Worm (Caenorhabditis elegans) whole organism, mixed stage, embryonic: ENCODE results near the gene vgln-1.

ENCODE experiments used
- M03D4.4 ChIP-seq: sonication (generic microtip); optimal IDR thresholded peaks from 2 replicates; lab custom pipeline; 2017; ENCODE audit warnings: mild to moderate bottlenecking, missing genetic modification characterization, missing compliant biosample characterization
- bed-3 ChIP-seq: fragments of 200-800 bp; sonication (Bioruptor generic); optimal IDR thresholded peaks from 3 replicates; lab custom pipeline; 2018; ENCODE audit warnings: mild to moderate bottlenecking, missing genetic modification characterization, moderate library complexity, missing compliant biosample characterization
- blmp-1 ChIP-seq: fragments of 150-350 bp; optimal IDR thresholded peaks from 2 replicates; lab custom pipeline; 2014; ENCODE audit warnings: missing biosample characterization, missing genetic modification characterization
- ceh-39 ChIP-seq: fragments of 150-350 bp; optimal IDR thresholded peaks from 2 replicates; lab custom pipeline; 2014; ENCODE audit warnings: missing biosample characterization, missing genetic modification characterization
- ceh-83 ChIP-seq: fragments of 200-800 bp; sonication (Bioruptor generic); optimal IDR thresholded peaks from 2 replicates; lab custom pipeline; 2018; ENCODE audit warnings: mild to moderate bottlenecking, missing genetic modification characterization, missing compliant biosample characterization
- ces-1 ChIP-seq: fragments of 150-350 bp; optimal IDR thresholded peaks from 2 replicates; lab custom pipeline; 2014; ENCODE audit warnings: missing biosample characterization, missing genetic modification reagents, missing genetic modification characterization
- cnd-1 ChIP-seq: fragments of 200-800 bp; sonication (Bioruptor generic); optimal IDR thresholded peaks from 2 replicates; lab custom pipeline; 2018; ENCODE audit warnings: mild to moderate bottlenecking, missing genetic modification characterization, missing compliant biosample characterization
- drap-1 ChIP-seq: fragments of 200-800 bp; sonication (Bioruptor generic); optimal IDR thresholded peaks from 3 replicates; lab custom pipeline; 2018; ENCODE audit warnings: mild to moderate bottlenecking, missing genetic modification characterization, missing compliant biosample characterization
- elt-1 ChIP-seq: sonication (generic microtip); optimal IDR thresholded peaks from 2 replicates; lab custom pipeline; 2017; ENCODE audit warnings: missing genetic modification characterization, mild to moderate bottlenecking, missing compliant biosample characterization, antibody characterized with exemption, moderate library complexity, borderline replicate concordance; ENCODE audit not compliant: insufficient read depth
- elt-3 ChIP-seq: fragments of 150-350 bp; optimal IDR thresholded peaks from 2 replicates; lab custom pipeline; 2014; ENCODE audit warnings: missing biosample characterization, missing genetic modification characterization
- flh-1 ChIP-seq: fragments of 200-800 bp; sonication (Bioruptor generic); optimal IDR thresholded peaks from 2 replicates; lab custom pipeline; 2018; ENCODE audit warnings: mild to moderate bottlenecking, missing genetic modification characterization, moderate library complexity, missing compliant biosample characterization
- ham-2 ChIP-seq: fragments of 200-800 bp; sonication (Bioruptor generic); optimal IDR thresholded peaks from 2 replicates; lab custom pipeline; 2018; ENCODE audit warnings: mild to moderate bottlenecking, missing genetic modification characterization, missing compliant biosample characterization
- hlh-1 ChIP-seq: fragments of 150-350 bp; optimal IDR thresholded peaks from 2 replicates; lab custom pipeline; 2014; ENCODE audit warnings: missing biosample characterization, missing genetic modification reagents, missing genetic modification characterization
- lin-13 ChIP-seq: fragments of 150-350 bp; optimal IDR thresholded peaks from 2 replicates; lab custom pipeline; 2014; ENCODE audit warnings: missing biosample characterization, missing genetic modification characterization
- lin-32 ChIP-seq: fragments of 200-800 bp; sonication (Bioruptor generic); optimal IDR thresholded peaks from 2 replicates; lab custom pipeline; 2018; ENCODE audit warnings: mild to moderate bottlenecking, missing genetic modification characterization, missing compliant biosample characterization
- lsy-2 ChIP-seq: fragments of 150-350 bp; optimal IDR thresholded peaks from 2 replicates; lab custom pipeline; 2014; ENCODE audit warnings: missing biosample characterization, missing genetic modification characterization
- mab-5 ChIP-seq: fragments of 150-350 bp; optimal IDR thresholded peaks from 2 replicates; lab custom pipeline; 2014; ENCODE audit warnings: missing biosample characterization, missing genetic modification characterization
- mep-1 ChIP-seq: fragments of 150-350 bp; optimal IDR thresholded peaks from 2 replicates; lab custom pipeline; 2017; ENCODE audit warnings: missing biosample characterization, missing genetic modification reagents, missing genetic modification characterization, inconsistent platforms
- mls-2 ChIP-seq: sonication (generic microtip); optimal IDR thresholded peaks from 2 replicates; lab custom pipeline; 2016; ENCODE audit warnings: mild to moderate bottlenecking, missing genetic modification characterization, moderate library complexity, missing compliant biosample characterization
- nhr-2 ChIP-seq: fragments of 150-350 bp; optimal IDR thresholded peaks from 2 replicates; lab custom pipeline; 2014; ENCODE audit warnings: missing biosample characterization, missing genetic modification characterization
- nhr-237 ChIP-seq: fragments of 150-350 bp; optimal IDR thresholded peaks from 2 replicates; lab custom pipeline; 2014; ENCODE audit warnings: missing biosample characterization, missing genetic modification characterization
- nhr-28 ChIP-seq: fragments of 150-350 bp; optimal IDR thresholded peaks from 2 replicates; lab custom pipeline; 2014; ENCODE audit warnings: missing biosample characterization, missing genetic modification characterization
- nhr-76 ChIP-seq: sonication (generic microtip); optimal IDR thresholded peaks from 2 replicates; lab custom pipeline; 2017; ENCODE audit warnings: missing biosample characterization, missing genetic modification characterization
- pha-4 ChIP-seq: fragments of 150-350 bp; optimal IDR thresholded peaks from 2 replicates; lab custom pipeline; 2018; ENCODE audit warnings: missing biosample characterization, missing genetic modification reagents, missing genetic modification characterization
- sem-2 ChIP-seq: fragments of 200-800 bp; sonication (Bioruptor generic); optimal IDR thresholded peaks from 2 replicates; lab custom pipeline; 2018; ENCODE audit warnings: mild to moderate bottlenecking, missing genetic modification characterization, missing compliant biosample characterization
- snpc-4 ChIP-seq: fragments of 150-350 bp; optimal IDR thresholded peaks from 2 replicates; lab custom pipeline; 2014; ENCODE audit warnings: missing biosample characterization, missing genetic modification characterization
- sptf-1 ChIP-seq: sonication (generic microtip); optimal IDR thresholded peaks from 2 replicates; lab custom pipeline; 2017; ENCODE audit warnings: mild to moderate bottlenecking, missing genetic modification characterization, moderate library complexity, missing compliant biosample characterization
- tbx-8 ChIP-seq: fragments of 200-800 bp; sonication (Bioruptor generic); optimal IDR thresholded peaks from 2 replicates; lab custom pipeline; 2018; ENCODE audit warnings: mild to moderate bottlenecking, missing genetic modification characterization, moderate library complexity, missing compliant biosample characterization
- unc-120 ChIP-seq: sonication (generic microtip); optimal IDR thresholded peaks from 2 replicates; lab custom pipeline; 2017; ENCODE audit warnings: missing genetic modification characterization, missing compliant biosample characterization; ENCODE audit not compliant: poor library complexity, severe bottlenecking
- unc-39 ChIP-seq: fragments of 150-350 bp; optimal IDR thresholded peaks from 2 replicates; lab custom pipeline; 2014; ENCODE audit warnings: missing biosample characterization, missing genetic modification characterization
- unc-62 ChIP-seq: fragments of 150-350 bp; optimal IDR thresholded peaks from 2 replicates; lab custom pipeline; 2014; ENCODE audit warnings: missing biosample characterization, missing genetic modification reagents, missing genetic modification characterization
- zip-8 ChIP-seq: fragments of 150-350 bp; optimal IDR thresholded peaks from 2 replicates; lab custom pipeline; 2014; ENCODE audit warnings: missing biosample characterization, missing genetic modification characterization
- ztf-11 ChIP-seq: fragments of 150-350 bp; optimal IDR thresholded peaks from 2 replicates; lab custom pipeline; 2014; ENCODE audit warnings: missing biosample characterization, missing genetic modification characterization

vgln-1 gene

DNA sequence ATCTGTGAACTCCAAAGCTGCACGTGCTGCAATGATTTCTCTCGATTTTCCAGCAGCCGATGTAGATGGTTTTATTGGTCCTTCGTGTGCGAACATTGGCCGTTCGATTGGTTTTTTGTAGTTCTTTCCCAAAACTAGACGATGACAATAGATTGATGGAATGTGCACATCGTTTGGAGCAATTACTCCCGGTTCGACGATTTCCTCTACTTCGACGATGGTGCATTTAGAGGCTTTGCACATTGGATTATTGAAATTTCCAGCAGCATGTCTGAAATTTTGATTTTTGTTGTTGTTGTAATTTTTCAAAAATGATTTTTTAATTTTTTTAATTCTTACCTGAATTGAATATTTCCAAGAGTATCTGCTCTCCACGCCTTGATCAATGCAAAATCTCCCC, 44.8 kb upstream of the vgln-1 start:
- TF ChIP-seq mls-2 (tag; lab: Kevin White, UChicago) (no peak), M03D4.4 (tag; lab: Kevin White, UChicago) (no peak), cnd-1 (tag; lab: Kevin White, UChicago) (no peak), elt-3 (tag; lab: Kevin White, UChicago) (no peak), nhr-2 (tag; lab: Kevin White, UChicago) (no peak), ceh-39 (no peak), nhr-28 (no peak), zip-8 (tag; lab: Kevin White, UChicago) (no peak), unc-62 (GFP tag; lab: Kevin White, UChicago) (no peak), elt-1 (tag; lab: Kevin White, UChicago) (no peak), mab-5 (tag; lab: Kevin White, UChicago) (no peak), lin-32 (no peak), flh-1 (GFP tag; lab: Kevin White, UChicago) (no peak), hlh-1 (no peak), lin-13 (tag; lab: Kevin White, UChicago) (no peak), bed-3 (GFP tag; lab: Kevin White, UChicago) (no peak), ztf-11 (tag; lab: Kevin White, UChicago) (no peak), snpc-4 (no peak), ham-2 (GFP tag; lab: Kevin White, UChicago) (no peak), nhr-76 (tag; lab: Kevin White, UChicago) (no peak)
- TF ChIP-seq, all 35 proteins: peak for 0

DNA sequence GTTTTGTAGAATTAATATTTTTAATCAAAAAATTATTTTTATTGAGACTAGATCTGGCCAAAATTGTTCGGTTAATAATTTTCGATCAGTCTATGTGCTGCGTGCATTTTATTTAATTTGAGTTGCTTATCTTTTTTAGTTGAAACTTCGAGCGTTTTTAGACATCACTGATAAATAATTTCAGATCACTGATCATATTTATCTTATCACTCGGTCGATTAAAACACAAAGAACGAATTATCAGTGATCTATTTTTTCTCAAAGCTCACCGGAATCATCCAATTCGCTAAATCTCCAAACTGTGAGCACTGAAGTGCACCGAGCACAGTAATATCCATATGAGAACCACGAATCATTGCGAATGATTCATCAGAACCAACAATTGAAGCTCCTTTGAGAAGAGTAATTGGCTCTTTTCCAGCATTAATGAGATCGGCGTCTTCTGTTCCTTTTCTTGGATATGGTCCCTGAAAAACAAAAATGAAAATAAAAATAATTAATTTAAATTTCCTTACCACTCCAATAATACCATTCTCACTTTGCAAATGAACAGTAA, 44.2 kb upstream of the vgln-1 start:
- TF ChIP-seq zip-8 (tag; lab: Kevin White, UChicago) (no peak), mls-2 (tag; lab: Kevin White, UChicago) (no peak), lin-32 (no peak), lsy-2 (tag; lab: Kevin White, UChicago) (no peak)
- TF ChIP-seq, all 35 proteins: peak for 0

DNA sequence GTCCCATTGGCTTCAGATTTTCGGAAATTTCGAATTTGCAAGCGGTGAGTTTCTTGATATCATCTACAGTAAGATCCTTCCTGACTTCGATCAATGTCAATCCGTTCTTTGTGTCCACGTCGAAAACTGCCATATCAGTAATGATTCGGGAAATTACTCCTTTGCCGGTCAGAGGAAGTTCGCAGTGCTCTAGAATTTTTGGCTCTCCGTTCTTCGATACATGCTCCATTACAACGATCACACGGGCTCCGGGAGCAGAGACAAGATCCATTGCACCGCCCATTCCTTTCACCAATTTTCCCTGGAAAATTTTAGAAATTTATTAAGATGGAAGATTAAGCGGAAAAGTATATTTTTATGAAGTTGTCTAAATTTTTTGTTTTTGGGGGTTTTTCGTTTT, 43.7 kb upstream of the vgln-1 start:
- TF ChIP-seq tbx-8 (no peak), pha-4 (no peak), drap-1 (GFP tag; lab: Kevin White, UChicago) (no peak), bed-3 (GFP tag; lab: Kevin White, UChicago) (no peak), snpc-4 (no peak), elt-1 (tag; lab: Kevin White, UChicago) (no peak)
- TF ChIP-seq, all 35 proteins: peak for 0

DNA sequence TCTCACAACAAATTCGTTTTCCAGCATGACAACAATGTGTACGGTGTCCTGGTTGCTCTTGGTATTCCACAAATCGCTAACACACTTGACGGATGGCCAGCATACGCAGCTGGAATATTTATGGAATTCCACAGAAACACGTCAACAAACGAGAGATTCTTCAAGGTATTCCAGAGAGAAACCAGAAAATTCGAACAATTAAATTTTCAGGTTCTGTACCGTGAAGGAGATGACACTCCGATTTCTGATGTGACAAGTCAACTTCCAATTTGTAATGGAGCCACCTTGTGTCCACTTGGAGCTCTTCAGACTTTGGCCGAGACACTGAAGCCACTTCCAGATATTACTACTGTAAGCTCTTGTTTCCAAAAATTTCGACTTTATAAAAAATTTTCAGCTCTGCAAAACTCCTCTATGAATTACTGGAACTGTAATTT, 43.1 kb upstream of the vgln-1 start:
- TF ChIP-seq nhr-76 (tag; lab: Kevin White, UChicago) = no peak
- no peak for TF ChIP-seq unc-39
- no peak for TF ChIP-seq unc-120 (tag; lab: Kevin White, UChicago)
- TF ChIP-seq zip-8 (tag; lab: Kevin White, UChicago) = no peak
- no peak for TF ChIP-seq blmp-1 (tag; lab: Kevin White, UChicago)
- TF ChIP-seq lin-13 (tag; lab: Kevin White, UChicago) = no peak
- no peak for TF ChIP-seq cnd-1 (tag; lab: Kevin White, UChicago)
- TF ChIP-seq elt-3 (tag; lab: Kevin White, UChicago) = no peak
- no peak for TF ChIP-seq mep-1 (tag; lab: Kevin White, UChicago)
- TF ChIP-seq hlh-1 = no peak
- no peak for TF ChIP-seq ces-1 (GFP tag; lab: Kevin White, UChicago)
- no peak for TF ChIP-seq lsy-2 (tag; lab: Kevin White, UChicago)
- TF ChIP-seq nhr-2 (tag; lab: Kevin White, UChicago) = no peak
- TF ChIP-seq pha-4 = no peak
- TF ChIP-seq nhr-237 (tag; lab: Kevin White, UChicago) = no peak
- TF ChIP-seq tbx-8 = no peak
- TF ChIP-seq bed-3 (GFP tag; lab: Kevin White, UChicago) = no peak
- no peak for TF ChIP-seq sem-2 (GFP tag; lab: Kevin White, UChicago)
- TF ChIP-seq flh-1 (GFP tag; lab: Kevin White, UChicago) = no peak
- no peak for TF ChIP-seq ham-2 (GFP tag; lab: Kevin White, UChicago)

DNA sequence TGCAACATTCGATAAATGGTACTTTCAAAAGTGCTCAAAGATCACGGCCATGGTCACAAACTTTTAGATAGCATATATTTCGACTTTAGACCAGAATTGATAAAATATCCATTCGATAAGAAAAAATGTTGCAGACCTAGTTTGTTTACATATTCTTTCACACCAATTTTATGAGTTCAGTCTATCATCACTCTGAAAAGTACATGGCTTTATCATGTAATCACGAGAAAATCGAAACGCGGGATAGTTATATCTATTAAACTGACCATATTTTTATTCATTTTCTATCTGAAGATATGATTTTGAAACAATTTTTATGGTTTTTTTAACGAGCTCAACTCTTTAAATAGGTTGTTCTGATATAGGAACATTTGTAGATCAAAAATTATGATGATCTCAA, 40.6 kb upstream of the vgln-1 start, which contains the start of gene pho-11:
Gene pho-11, plus strand, starts transcription at position 374 of the 400 bp plus-strand sequence.
- no peak for TF ChIP-seq ham-2 (GFP tag; lab: Kevin White, UChicago)
- TF ChIP-seq sptf-1 (tag; lab: Kevin White, UChicago) = no peak
- no peak for TF ChIP-seq snpc-4
- no peak for TF ChIP-seq blmp-1 (tag; lab: Kevin White, UChicago)
- TF ChIP-seq bed-3 (GFP tag; lab: Kevin White, UChicago) = no peak
- no peak for TF ChIP-seq ceh-83
- TF ChIP-seq ces-1 (GFP tag; lab: Kevin White, UChicago) = no peak
- no peak for TF ChIP-seq tbx-8
- TF ChIP-seq ztf-11 (tag; lab: Kevin White, UChicago) = no peak
